Fruit fly (Drosophila melanogaster): ENCODE results near the gene WRNexo.

dm6 chr3R:18385593-18385992 is 19.6 kb upstream of the WRNexo start, which contains the start of gene cona:
- no peak for TF ChIP-seq ss (GFP tag; optimal IDR thresholded peaks at IDR 0.05)
- no peak for TF ChIP-seq Gug (GFP tag; IDR thresholded peaks at IDR 0.05)
- no peak for TF ChIP-seq Eip93F (GFP tag; optimal IDR thresholded peaks at IDR 0.05)
- no peak for TF ChIP-seq CG31627 (GFP tag; optimal IDR thresholded peaks at IDR 0.05)
- TF ChIP-seq CG1621 (tag; optimal IDR thresholded peaks at IDR 0.05), result no peak
- no peak for TF ChIP-seq Sox102F (GFP tag; optimal IDR thresholded peaks at IDR 0.05)
- no peak for TF ChIP-seq CG10631 (GFP tag; optimal IDR thresholded peaks at IDR 0.05)
- no peak for TF ChIP-seq OdsH (GFP tag; optimal IDR thresholded peaks at IDR 0.05)
- no peak for TF ChIP-seq CG16779 (tag; optimal IDR thresholded peaks at IDR 0.05)
- TF ChIP-seq Hr39 (GFP tag; optimal IDR thresholded peaks at IDR 0.05), result no peak
- no peak for TF ChIP-seq Lpt (GFP tag; optimal IDR thresholded peaks at IDR 0.05)

Measured in whole organism, prepupa.